Worm (Caenorhabditis elegans) whole organism, L2 larva: ENCODE data around the gene Y75B7AL.2.

Source experiments
- R02D3.7 ChIP-seq: fragments of 150-350 bp; optimal IDR thresholded peaks from 2 replicates; lab custom pipeline; 2014; ENCODE audit warnings: missing biosample characterization, missing genetic modification characterization
- Y55F3AM.14 ChIP-seq: fragments of 200-800 bp; sonication (Bioruptor generic); optimal IDR thresholded peaks from 2 replicates; lab custom pipeline; 2018; ENCODE audit warnings: mild to moderate bottlenecking, missing genetic modification characterization, missing compliant biosample characterization
- ZK546.5 ChIP-seq: sonication (generic microtip); optimal IDR thresholded peaks from 2 replicates; lab custom pipeline; 2017; ENCODE audit warnings: missing biosample characterization, missing genetic modification characterization
- aly-2 ChIP-seq: fragments of 150-350 bp; optimal IDR thresholded peaks from 2 replicates; lab custom pipeline; 2014; ENCODE audit warnings: missing biosample characterization, missing genetic modification characterization
- ama-1 ChIP-seq: fragments of 150-350 bp; optimal IDR thresholded peaks from 2 replicates; lab custom pipeline; 2018; ENCODE audit warnings: inconsistent platforms
- blmp-1 ChIP-seq: sonication (generic microtip); optimal IDR thresholded peaks from 2 replicates; lab custom pipeline; 2017; ENCODE audit warnings: missing genetic modification characterization, mild to moderate bottlenecking, missing compliant biosample characterization, antibody characterized with exemption, moderate library complexity; ENCODE audit not compliant: insufficient read depth
- crh-2 ChIP-seq: sonication (generic microtip); optimal IDR thresholded peaks from 2 replicates; lab custom pipeline; 2017; ENCODE audit warnings: missing biosample characterization, missing genetic modification characterization
- dmd-4 ChIP-seq: sonication (generic microtip); optimal IDR thresholded peaks from 2 replicates; lab custom pipeline; 2017; ENCODE audit warnings: missing biosample characterization, missing genetic modification characterization
- egl-27 ChIP-seq: sonication (generic microtip); optimal IDR thresholded peaks from 3 replicates; lab custom pipeline; 2017; ENCODE audit warnings: missing biosample characterization, missing genetic modification reagents, missing genetic modification characterization
- elt-3 ChIP-seq: sonication (generic microtip); optimal IDR thresholded peaks from 2 replicates; lab custom pipeline; 2017; ENCODE audit warnings: missing biosample characterization, missing genetic modification characterization
- fos-1 ChIP-seq: fragments of 150-350 bp; optimal IDR thresholded peaks from 2 replicates; lab custom pipeline; 2014; ENCODE audit warnings: missing biosample characterization, missing genetic modification characterization
- gmeb-1 ChIP-seq: fragments of 150-350 bp; optimal IDR thresholded peaks from 2 replicates; lab custom pipeline; 2014; ENCODE audit warnings: missing biosample characterization, missing genetic modification characterization
- lin-11 ChIP-seq: fragments of 150-350 bp; sonication (generic microtip); optimal IDR thresholded peaks from 2 replicates; lab custom pipeline; 2014; ENCODE audit warnings: missing biosample characterization, missing genetic modification characterization, inconsistent platforms, mixed read lengths
- lin-13 ChIP-seq: fragments of 150-350 bp; optimal IDR thresholded peaks from 2 replicates; lab custom pipeline; 2014; ENCODE audit warnings: missing biosample characterization, missing genetic modification reagents, missing genetic modification characterization
- lin-39 ChIP-seq: fragments of 150-350 bp; optimal IDR thresholded peaks from 2 replicates; lab custom pipeline; 2014; ENCODE audit warnings: missing biosample characterization, missing genetic modification reagents, missing genetic modification characterization
- lsy-2 ChIP-seq, 2 experiments: fragments of 150-350 bp in 1 of 2; sonication (generic microtip) in 1 of 2; optimal IDR thresholded peaks; 2 replicates each; lab custom pipeline; 2014 to 2017; ENCODE audit warnings: missing biosample characterization in 2 of 2, missing genetic modification characterization in 2 of 2
- mab-5 ChIP-seq: fragments of 150-350 bp; optimal IDR thresholded peaks from 2 replicates; lab custom pipeline; 2014; ENCODE audit warnings: missing biosample characterization, missing genetic modification characterization
- mbf-1 ChIP-seq: sonication (generic microtip); optimal IDR thresholded peaks from 2 replicates; lab custom pipeline; 2017; ENCODE audit warnings: missing biosample characterization, missing genetic modification characterization
- nhr-10 ChIP-seq: sonication (generic microtip); optimal IDR thresholded peaks from 2 replicates; lab custom pipeline; 2017; ENCODE audit warnings: missing biosample characterization, missing genetic modification characterization
- nhr-11 ChIP-seq: fragments of 150-350 bp; optimal IDR thresholded peaks from 2 replicates; lab custom pipeline; 2014; ENCODE audit warnings: missing biosample characterization, missing genetic modification characterization
- nhr-12 ChIP-seq: fragments of 150-350 bp; optimal IDR thresholded peaks from 2 replicates; lab custom pipeline; 2014; ENCODE audit warnings: missing biosample characterization, missing genetic modification characterization
- nhr-129 ChIP-seq: fragments of 150-350 bp; optimal IDR thresholded peaks from 2 replicates; lab custom pipeline; 2014; ENCODE audit warnings: missing biosample characterization, missing genetic modification characterization
- nhr-21 ChIP-seq: fragments of 150-350 bp; optimal IDR thresholded peaks from 2 replicates; lab custom pipeline; 2014; ENCODE audit warnings: missing biosample characterization, missing genetic modification characterization
- nhr-25 ChIP-seq: fragments of 150-350 bp; sonication (generic microtip); optimal IDR thresholded peaks from 3 replicates; lab custom pipeline; 2014; ENCODE audit warnings: missing biosample characterization, missing genetic modification characterization
- nhr-6 ChIP-seq: fragments of 150-350 bp; optimal IDR thresholded peaks from 2 replicates; lab custom pipeline; 2014; ENCODE audit warnings: missing biosample characterization, missing genetic modification characterization
- nhr-77 ChIP-seq: fragments of 150-350 bp; optimal IDR thresholded peaks from 2 replicates; lab custom pipeline; 2014; ENCODE audit warnings: missing biosample characterization, missing genetic modification characterization
- peb-1 ChIP-seq: fragments of 150-350 bp; optimal IDR thresholded peaks from 2 replicates; lab custom pipeline; 2014; ENCODE audit warnings: missing biosample characterization, missing genetic modification characterization
- sem-4 ChIP-seq: fragments of 150-350 bp; optimal IDR thresholded peaks from 2 replicates; lab custom pipeline; 2014; ENCODE audit warnings: missing biosample characterization, missing genetic modification reagents, missing genetic modification characterization
- skn-1 ChIP-seq: sonication (generic microtip); optimal IDR thresholded peaks from 2 replicates; lab custom pipeline; 2017; ENCODE audit warnings: missing biosample characterization, missing genetic modification characterization
- sma-9 ChIP-seq, 2 experiments: fragments of 150-350 bp in 1 of 2; sonication (generic microtip) in 1 of 2; optimal IDR thresholded peaks; 2 replicates each; lab custom pipeline; 2014 to 2016; ENCODE audit warnings: missing genetic modification characterization in 2 of 2, mild to moderate bottlenecking in 1 of 2, missing biosample characterization in 1 of 2, missing compliant biosample characterization in 1 of 2, missing genetic modification reagents in 1 of 2, moderate library complexity in 1 of 2
- snpc-4 ChIP-seq: fragments of 150-350 bp; optimal IDR thresholded peaks from 2 replicates; lab custom pipeline; 2014; ENCODE audit warnings: missing biosample characterization, missing genetic modification characterization
- unc-39 ChIP-seq: fragments of 150-350 bp; optimal IDR thresholded peaks from 2 replicates; lab custom pipeline; 2014; ENCODE audit warnings: missing biosample characterization, missing genetic modification characterization
- unc-55 ChIP-seq: fragments of 150-350 bp; sonication (generic microtip); optimal IDR thresholded peaks from 3 replicates; lab custom pipeline; 2014; ENCODE audit warnings: missing biosample characterization, missing genetic modification reagents, missing genetic modification characterization
- unc-62 ChIP-seq: fragments of 150-350 bp; optimal IDR thresholded peaks from 2 replicates; lab custom pipeline; 2014; ENCODE audit warnings: missing biosample characterization, missing genetic modification reagents, missing genetic modification characterization
- zag-1 ChIP-seq: fragments of 150-350 bp; optimal IDR thresholded peaks from 2 replicates; lab custom pipeline; 2014; ENCODE audit warnings: missing biosample characterization, missing genetic modification characterization
- ztf-1 ChIP-seq: fragments of 200-800 bp; sonication (Bioruptor generic); conservative IDR thresholded peaks from 2 replicates; pipeline ENCODE4 v1.3.6; 2022; ENCODE audit warnings: missing genetic modification characterization, missing compliant biosample characterization
- ztf-11 ChIP-seq: sonication (generic microtip); optimal IDR thresholded peaks from 2 replicates; lab custom pipeline; 2017; ENCODE audit warnings: missing biosample characterization, missing genetic modification characterization

Y75B7AL.2 gene

DNA sequence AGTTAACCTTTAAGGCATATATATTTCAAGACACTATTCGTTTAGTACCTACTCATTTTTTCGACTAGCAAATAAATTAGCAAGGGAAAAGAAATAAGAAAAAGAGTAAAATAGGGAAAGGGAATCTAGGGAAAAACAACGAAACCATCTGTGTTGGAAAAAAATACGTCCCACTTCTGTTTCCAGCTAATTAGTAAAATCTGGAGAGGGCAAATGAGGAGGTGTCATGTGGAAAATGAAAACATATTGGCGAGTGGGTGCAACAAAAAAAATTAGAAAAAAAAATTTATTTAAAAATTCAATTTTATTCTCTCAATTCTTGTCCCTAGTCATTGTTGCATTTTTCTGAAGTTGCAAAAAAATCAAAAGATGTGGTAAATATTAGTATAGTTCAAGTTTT is 50.2 kb downstream of the Y75B7AL.2 start:
- no peak for TF ChIP-seq nhr-6
- TF ChIP-seq zag-1: no peak
- no peak for TF ChIP-seq lin-39 (tag; lab: Kevin White, UChicago)
- TF ChIP-seq lin-13 (GFP tag; lab: Kevin White, UChicago): no peak
- TF ChIP-seq mbf-1 (tag; lab: Kevin White, UChicago): no peak
- TF ChIP-seq aly-2: no peak
- TF ChIP-seq sma-9 (GFP tag; optimal IDR thresholded peaks at IDR 0.05; lab: Kevin White, UChicago): no peak
- TF ChIP-seq sma-9 (tag; optimal IDR thresholded peaks at IDR 0.05; lab: Kevin White, UChicago): no peak
- TF ChIP-seq mab-5 (tag; lab: Kevin White, UChicago): no peak
- TF ChIP-seq ZK546.5 (tag; lab: Kevin White, UChicago): no peak
- TF ChIP-seq sem-4 (tag; lab: Kevin White, UChicago): no peak
- TF ChIP-seq gmeb-1: no peak
- TF ChIP-seq dmd-4: no peak
- TF ChIP-seq peb-1 (tag; lab: Kevin White, UChicago): no peak
- no peak for TF ChIP-seq unc-39 (tag; lab: Kevin White, UChicago)
- no peak for TF ChIP-seq nhr-77 (tag; lab: Kevin White, UChicago)
- TF ChIP-seq nhr-21 (tag; lab: Kevin White, UChicago): no peak
- TF ChIP-seq ztf-11 (tag; lab: Kevin White, UChicago): no peak

DNA sequence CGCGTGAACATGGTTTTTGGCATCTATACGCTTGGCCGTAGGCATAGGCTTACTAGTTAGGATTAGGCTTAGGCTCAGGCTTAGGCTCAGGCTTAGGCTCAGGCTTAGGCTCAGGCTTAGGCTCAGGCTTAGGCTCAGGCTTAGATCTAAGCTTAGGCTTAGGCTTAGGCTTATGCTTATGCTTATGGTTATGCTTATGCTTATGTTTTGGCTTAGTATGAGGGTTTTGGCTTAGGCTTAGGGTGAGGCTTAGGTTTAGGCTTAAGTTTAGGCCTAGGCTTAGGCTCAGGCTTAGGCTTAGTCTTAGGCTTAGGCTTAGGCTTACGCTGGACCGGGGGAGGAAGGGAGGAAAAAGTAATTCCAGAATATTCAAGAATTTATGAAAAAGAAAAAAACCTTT is 52.1 kb downstream of the Y75B7AL.2 start:
- no peak for TF ChIP-seq egl-27 (tag; lab: Kevin White, UChicago)
- no peak for TF ChIP-seq blmp-1 (tag; lab: Kevin White, UChicago)
- TF ChIP-seq fos-1 (tag; lab: Kevin White, UChicago): no peak
- no peak for TF ChIP-seq unc-62 (GFP tag; lab: Kevin White, UChicago)
- TF ChIP-seq ama-1 (lab: Kevin White, UChicago): no peak
- TF ChIP-seq lsy-2 (tag; optimal IDR thresholded peaks at IDR 0.05; lab: Kevin White, UChicago): no peak
- no peak for TF ChIP-seq elt-3 (tag; lab: Kevin White, UChicago)

DNA sequence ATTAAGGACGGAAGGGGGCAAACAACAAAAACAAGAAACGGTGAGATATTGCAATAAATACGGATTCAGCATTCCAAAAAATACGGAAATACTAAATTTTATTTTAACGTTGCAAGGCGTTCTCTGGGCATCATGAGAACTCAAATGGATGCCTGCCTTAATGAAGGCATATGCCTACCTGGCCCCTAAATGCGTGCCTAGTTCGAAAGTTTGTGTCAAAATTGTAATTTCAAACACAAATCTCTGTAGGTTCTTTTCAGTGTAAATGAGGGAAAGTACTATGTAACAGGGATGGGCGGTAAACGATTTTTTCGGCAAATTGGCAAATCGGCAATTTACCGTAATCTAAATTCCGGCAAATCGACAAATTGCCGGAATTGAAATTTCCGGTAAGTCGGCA is 55.9 kb downstream of the Y75B7AL.2 start:
- TF ChIP-seq unc-55 (GFP tag; lab: Kevin White, UChicago): no peak
- TF ChIP-seq Y55F3AM.14 (GFP tag; lab: Kevin White, UChicago): no peak
- no peak for TF ChIP-seq nhr-12
- no peak for TF ChIP-seq peb-1 (tag; lab: Kevin White, UChicago)
- no peak for TF ChIP-seq zag-1
- TF ChIP-seq dmd-4: no peak
- no peak for TF ChIP-seq unc-39 (tag; lab: Kevin White, UChicago)
- no peak for TF ChIP-seq nhr-6
- no peak for TF ChIP-seq elt-3 (tag; lab: Kevin White, UChicago)
- TF ChIP-seq egl-27 (tag; lab: Kevin White, UChicago): no peak
- no peak for TF ChIP-seq ZK546.5 (tag; lab: Kevin White, UChicago)
- no peak for TF ChIP-seq nhr-77 (tag; lab: Kevin White, UChicago)
- no peak for TF ChIP-seq blmp-1 (tag; lab: Kevin White, UChicago)
- TF ChIP-seq lin-11 (tag; lab: Kevin White, UChicago): no peak
- no peak for TF ChIP-seq mab-5 (tag; lab: Kevin White, UChicago)
- no peak for TF ChIP-seq ama-1 (lab: Kevin White, UChicago)
- TF ChIP-seq R02D3.7 (tag; lab: Kevin White, UChicago): no peak
- no peak for TF ChIP-seq nhr-25 (tag; lab: Kevin White, UChicago)
- no peak for TF ChIP-seq snpc-4

DNA sequence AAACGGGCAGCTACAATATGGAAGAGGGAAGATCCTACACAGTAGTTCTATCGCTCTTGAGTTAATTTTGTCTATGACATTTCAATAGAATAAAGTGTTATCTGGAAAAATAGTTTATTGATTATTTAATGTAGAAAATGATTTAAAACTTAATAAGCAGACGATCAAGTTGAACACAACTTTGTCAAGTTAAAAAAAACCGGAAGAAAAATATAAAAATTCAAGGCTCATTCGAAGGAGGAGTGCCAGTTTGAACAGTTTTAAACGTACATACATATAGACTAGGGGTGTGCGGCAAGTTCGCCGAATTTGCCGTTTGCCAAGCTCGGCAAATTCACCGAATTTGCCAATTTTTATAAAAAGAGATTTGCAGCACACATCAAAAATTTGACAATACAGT is 58.7 kb downstream of the Y75B7AL.2 start, which contains the start of gene egl-2:
egl-2 (minus strand) TSS at position 101 of the 400 bp plus-strand sequence.
- TF ChIP-seq unc-39 (tag; lab: Kevin White, UChicago): no peak
- TF ChIP-seq mbf-1 (tag; lab: Kevin White, UChicago): no peak
- no peak for TF ChIP-seq nhr-11
- no peak for TF ChIP-seq snpc-4
- no peak for TF ChIP-seq lsy-2 (tag; optimal IDR thresholded peaks at IDR 0.05; lab: Kevin White, UChicago)
- no peak for TF ChIP-seq nhr-129
- TF ChIP-seq crh-2: no peak
- TF ChIP-seq mab-5 (tag; lab: Kevin White, UChicago): no peak
- no peak for TF ChIP-seq nhr-25 (tag; lab: Kevin White, UChicago)
- no peak for TF ChIP-seq lin-13 (GFP tag; lab: Kevin White, UChicago)
- no peak for TF ChIP-seq nhr-21 (tag; lab: Kevin White, UChicago)
- no peak for TF ChIP-seq peb-1 (tag; lab: Kevin White, UChicago)
- no peak for TF ChIP-seq nhr-10
- TF ChIP-seq skn-1 (tag; lab: Kevin White, UChicago): no peak
- TF ChIP-seq ztf-1 (GFP tag; lab: Robert Waterston, UW): no peak
- no peak for TF ChIP-seq Y55F3AM.14 (GFP tag; lab: Kevin White, UChicago)
- no peak for TF ChIP-seq ZK546.5 (tag; lab: Kevin White, UChicago)
- TF ChIP-seq lin-11 (tag; lab: Kevin White, UChicago): no peak
- no peak for TF ChIP-seq fos-1 (tag; lab: Kevin White, UChicago)
- no peak for TF ChIP-seq nhr-12
